Fruit fly (Drosophila melanogaster): ENCODE data around the gene del.

DNA sequence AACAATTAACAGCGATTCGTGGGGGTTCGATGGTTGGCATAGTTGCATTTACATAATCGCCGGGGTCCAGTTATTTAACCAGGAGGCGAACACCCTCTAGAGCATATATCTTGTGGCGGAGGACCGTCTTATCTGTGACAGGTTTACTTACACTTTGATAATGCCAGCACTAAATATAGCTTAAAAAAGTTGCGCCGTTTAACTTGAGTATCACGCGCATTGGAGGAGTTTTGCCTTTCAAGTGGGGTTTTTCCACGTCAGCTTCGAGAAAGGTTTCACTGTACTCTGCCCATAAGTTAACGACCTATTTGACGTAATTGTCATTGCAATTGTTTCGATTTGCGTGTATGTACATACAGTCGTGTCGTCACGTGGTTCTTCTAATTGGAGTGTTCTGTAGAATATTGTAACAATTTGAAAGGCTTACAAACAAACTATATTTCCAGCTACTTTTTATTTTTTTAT is 20.8 kb upstream of the del start:
- TF ChIP-seq CG4730 (GFP tag; IDR thresholded peaks at IDR 0.05) = no peak
- TF ChIP-seq CG14050 (GFP tag; IDR thresholded peaks at IDR 0.05) = no peak
- no peak for TF ChIP-seq Lpt (GFP tag; optimal IDR thresholded peaks at IDR 0.05)
- TF ChIP-seq ttk (GFP tag; IDR thresholded peaks at IDR 0.05) = no peak
- no peak for TF ChIP-seq B-H1 (GFP tag; IDR thresholded peaks at IDR 0.05)
- no peak for TF ChIP-seq salm (tag; optimal IDR thresholded peaks at IDR 0.05)
- TF ChIP-seq CG9876 (GFP tag; optimal IDR thresholded peaks at IDR 0.05) = no peak
- TF ChIP-seq Scr (GFP tag; IDR thresholded peaks at IDR 0.05; ENCODE audit: partially characterized antibody) = no peak
- TF ChIP-seq CG10431 (GFP tag; optimal IDR thresholded peaks at IDR 0.05) = no peak
- no peak for TF ChIP-seq dmrt11E (tag; optimal IDR thresholded peaks at IDR 0.05)
